Worm (Caenorhabditis elegans) whole organism, young adult: ENCODE data around the gene lipl-2.

ENCODE experiments used
- C17E4.6 ChIP-seq: fragments of 200-800 bp; sonication (Bioruptor generic); IDR thresholded peaks from 2 replicates; pipeline ENCODE4 v1.3.6; 2022; ENCODE audit warnings: missing genetic modification reagents, missing genetic modification characterization, missing compliant biosample characterization
- lir-1 ChIP-seq: fragments of 200-800 bp; sonication (Bioruptor generic); conservative IDR thresholded peaks from 2 replicates; pipeline ENCODE4 v1.3.6; 2022; ENCODE audit warnings: missing genetic modification reagents, missing genetic modification characterization, missing compliant biosample characterization
- nhr-179 ChIP-seq: sonication (generic microtip); optimal IDR thresholded peaks from 2 replicates; lab custom pipeline; 2016; ENCODE audit warnings: mild to moderate bottlenecking, missing genetic modification characterization, missing compliant biosample characterization
- pbrm-1 ChIP-seq: fragments of 200-800 bp; sonication (Bioruptor generic); IDR thresholded peaks from 2 replicates; pipeline ENCODE4 v1.3.6; 2022; ENCODE audit warnings: missing genetic modification reagents, missing genetic modification characterization, missing compliant biosample characterization
- pha-4 ChIP-seq: fragments of 150-350 bp; sonication (generic microtip); optimal IDR thresholded peaks from 2 replicates; lab custom pipeline; 2014; ENCODE audit warnings: missing biosample characterization, missing genetic modification reagents, missing genetic modification characterization
- snpc-1.1 ChIP-seq: sonication (generic microtip); optimal IDR thresholded peaks from 2 replicates; lab custom pipeline; 2017; ENCODE audit warnings: missing genetic modification characterization, mild to moderate bottlenecking, missing compliant biosample characterization, antibody characterized with exemption, moderate library complexity, missing genotype, missing genetic modification reagents; ENCODE audit not compliant: insufficient read depth
- snpc-3.4 ChIP-seq: sonication (generic microtip); optimal IDR thresholded peaks from 2 replicates; lab custom pipeline; 2017; ENCODE audit warnings: missing genetic modification characterization, mild to moderate bottlenecking, missing compliant biosample characterization, antibody characterized with exemption, moderate library complexity, missing genotype, missing genetic modification reagents
- snpc-4 ChIP-seq, 5 experiments: fragments of 150-350 bp in 1 of 5; sonication (generic microtip) in 4 of 5; optimal IDR thresholded peaks; 2 replicates each; lab custom pipeline; 2014 to 2018; ENCODE audit warnings: missing genetic modification characterization in 5 of 5, missing biosample characterization in 3 of 5, antibody characterized with exemption in 2 of 5, mild to moderate bottlenecking in 2 of 5, missing compliant biosample characterization in 2 of 5, missing genotype in 2 of 5, moderate library complexity in 2 of 5, missing genetic modification reagents in 1 of 5
- somi-1 ChIP-seq: fragments of 200-800 bp; sonication (Bioruptor generic); optimal IDR thresholded peaks from 2 replicates; lab custom pipeline; 2018; ENCODE audit warnings: mild to moderate bottlenecking, missing genetic modification characterization, missing compliant biosample characterization

DNA sequence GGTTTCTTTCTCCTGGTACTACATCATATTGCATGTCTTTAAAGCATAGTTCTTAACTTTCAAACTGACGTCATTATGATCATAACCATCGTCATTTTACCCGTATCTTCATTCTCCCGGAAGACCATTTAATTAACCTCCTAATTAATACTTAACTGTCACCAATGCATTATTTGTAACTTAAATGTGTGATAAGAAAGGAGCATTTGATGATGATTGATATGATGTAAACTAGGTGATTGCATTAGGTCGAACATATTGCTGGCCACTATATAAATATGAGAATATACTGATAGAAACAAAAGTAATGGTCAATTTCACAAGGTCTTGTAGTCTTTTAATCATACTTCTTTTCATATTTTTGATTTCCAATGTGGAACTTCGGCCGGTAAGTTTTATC is 35.1 kb upstream of the lipl-2 start, which contains the start of gene hrg-3:
- TF ChIP-seq C17E4.6 (no peak), snpc-1.1 (tag; lab: Kevin White, UChicago) (no peak), pha-4 (tag; lab: Kevin White, UChicago) (no peak), pbrm-1 (GFP tag; lab: Robert Waterston, UW) (no peak), lir-1 (no peak), snpc-4 (GFP tag; optimal IDR thresholded peaks at IDR 0.05; lab: Kevin White, UChicago) (no peak), snpc-4 (tag; optimal IDR thresholded peaks at IDR 0.05; lab: Kevin White, UChicago) (no peak), somi-1 (GFP tag; lab: Kevin White, UChicago) (no peak), nhr-179 (tag; lab: Kevin White, UChicago) (no peak), snpc-3.4 (tag; lab: Kevin White, UChicago) (no peak)
